Worm (Caenorhabditis elegans) whole organism, L4 larva: ENCODE results near the gene clec-48.

Experiments
- T26A8.4 ChIP-seq: fragments of 200-800 bp; sonication (Bioruptor generic); IDR thresholded peaks from 2 replicates; pipeline ENCODE4 v1.3.6; 2022; ENCODE audit warnings: missing genetic modification characterization, missing compliant biosample characterization
- ZK546.5 ChIP-seq, 2 experiments: sonication (generic microtip); optimal IDR thresholded peaks; 2 replicates each; lab custom pipeline; 2017; ENCODE audit warnings: missing biosample characterization in 2 of 2, missing genetic modification characterization in 2 of 2
- lin-39 ChIP-seq: fragments of 150-350 bp; optimal IDR thresholded peaks from 2 replicates; lab custom pipeline; 2014; ENCODE audit warnings: missing biosample characterization, missing genetic modification reagents, missing genetic modification characterization
- lsy-2 ChIP-seq, 2 experiments: fragments of 150-350 bp in 1 of 2; sonication (generic microtip) in 1 of 2; optimal IDR thresholded peaks; 2 replicates each; lab custom pipeline; 2014 to 2017; ENCODE audit warnings: missing biosample characterization in 2 of 2, missing genetic modification characterization in 2 of 2
- snpc-4 ChIP-seq: fragments of 150-350 bp; optimal IDR thresholded peaks from 2 replicates; lab custom pipeline; 2014; ENCODE audit warnings: missing biosample characterization, missing genetic modification characterization

DNA sequence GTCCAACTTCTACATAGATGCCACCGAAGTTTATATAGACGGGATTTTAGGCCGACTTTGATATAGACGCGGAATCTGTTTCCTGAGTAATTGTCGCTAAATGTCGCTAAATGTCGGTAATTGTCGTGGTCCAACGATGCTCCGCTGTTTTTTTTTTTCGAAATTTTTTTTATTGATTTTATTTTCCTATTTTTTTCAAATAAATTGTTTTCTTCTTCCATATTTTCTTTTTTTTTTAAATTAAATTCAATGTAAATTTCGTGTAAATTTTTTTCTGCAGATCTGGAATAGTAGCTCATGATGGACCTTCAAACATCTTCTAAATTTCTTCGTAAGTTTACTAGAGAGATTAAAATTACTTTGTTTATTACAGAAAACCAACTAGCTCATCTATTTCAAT, 27.1 kb downstream of the clec-48 start, which contains the start of gene C31G12.3:
- TF ChIP-seq lin-39 (tag; lab: Kevin White, UChicago) (no peak), lsy-2 (tag; optimal IDR thresholded peaks at IDR 0.05; lab: Kevin White, UChicago) (no peak), ZK546.5 (tag; optimal IDR thresholded peaks at IDR 0.05; lab: Kevin White, UChicago) (no peak), T26A8.4 (no peak), snpc-4 (tag; lab: Kevin White, UChicago) (no peak)
